Worm (Caenorhabditis elegans) whole organism, late embryonic: ENCODE results near the gene tmc-2.

Source experiments
- C08G9.2 ChIP-seq: sonication (generic microtip); optimal IDR thresholded peaks from 2 replicates; lab custom pipeline; 2016; ENCODE audit warnings: mild to moderate bottlenecking, missing genetic modification characterization, moderate library complexity, missing compliant biosample characterization
- C38D4.7 ChIP-seq: fragments of 200-800 bp; sonication (Bioruptor generic); optimal IDR thresholded peaks from 2 replicates; lab custom pipeline; 2018; ENCODE audit warnings: mild to moderate bottlenecking, missing genetic modification characterization, moderate library complexity, missing compliant biosample characterization
- F13H6.1 ChIP-seq: sonication (generic microtip); optimal IDR thresholded peaks from 2 replicates; lab custom pipeline; 2016; ENCODE audit warnings: missing genetic modification characterization, missing compliant biosample characterization
- K09A11.1 ChIP-seq: sonication (generic microtip); optimal IDR thresholded peaks from 2 replicates; lab custom pipeline; 2017; ENCODE audit warnings: antibody characterized with exemption, mild to moderate bottlenecking, missing genetic modification characterization, missing compliant biosample characterization; ENCODE audit not compliant: insufficient read depth
- T23F11.4 ChIP-seq: fragments of 200-800 bp; sonication (Bioruptor generic); optimal IDR thresholded peaks from 2 replicates; lab custom pipeline; 2018; ENCODE audit warnings: mild to moderate bottlenecking, missing genetic modification characterization, missing compliant biosample characterization
- Y22D7AL.16 ChIP-seq: sonication (generic microtip); optimal IDR thresholded peaks from 2 replicates; lab custom pipeline; 2016; ENCODE audit warnings: missing genetic modification characterization, missing compliant biosample characterization
- ahr-1 ChIP-seq: sonication (generic microtip); optimal IDR thresholded peaks from 2 replicates; lab custom pipeline; 2016; ENCODE audit warnings: missing genetic modification characterization, missing compliant biosample characterization
- ama-1 ChIP-seq: fragments of 150-350 bp; optimal IDR thresholded peaks from 2 replicates; lab custom pipeline; 2014
- ceh-14 ChIP-seq: sonication (generic microtip); optimal IDR thresholded peaks from 2 replicates; lab custom pipeline; 2016; ENCODE audit warnings: missing genotype, missing genetic modification characterization, missing compliant biosample characterization
- ceh-18 ChIP-seq: sonication (generic microtip); optimal IDR thresholded peaks from 2 replicates; lab custom pipeline; 2016; ENCODE audit warnings: missing genetic modification characterization, missing compliant biosample characterization
- ceh-2 ChIP-seq: sonication (generic microtip); optimal IDR thresholded peaks from 2 replicates; lab custom pipeline; 2016; ENCODE audit warnings: missing genotype, missing genetic modification characterization, missing compliant biosample characterization
- ceh-22 ChIP-seq: sonication (generic microtip); optimal IDR thresholded peaks from 2 replicates; lab custom pipeline; 2017; ENCODE audit warnings: missing biosample characterization, missing genetic modification characterization
- ceh-24 ChIP-seq: sonication (generic microtip); optimal IDR thresholded peaks from 2 replicates; lab custom pipeline; 2016; ENCODE audit warnings: mild to moderate bottlenecking, missing genetic modification characterization, missing compliant biosample characterization
- ceh-30 ChIP-seq: fragments of 150-350 bp; optimal IDR thresholded peaks from 2 replicates; lab custom pipeline; 2014; ENCODE audit warnings: missing biosample characterization, missing genetic modification characterization
- ceh-31 ChIP-seq: sonication (generic microtip); optimal IDR thresholded peaks from 2 replicates; lab custom pipeline; 2016; ENCODE audit warnings: missing genetic modification characterization, missing compliant biosample characterization
- ceh-34 ChIP-seq: sonication (generic microtip); optimal IDR thresholded peaks from 2 replicates; lab custom pipeline; 2016; ENCODE audit warnings: mild to moderate bottlenecking, missing genetic modification characterization, missing compliant biosample characterization
- ceh-45 ChIP-seq: fragments of 200-800 bp; sonication (Bioruptor generic); IDR thresholded peaks from 2 replicates; pipeline ENCODE4 v1.3.6; 2022; ENCODE audit warnings: missing genetic modification reagents, missing genetic modification characterization, missing compliant biosample characterization
- ceh-48 ChIP-seq: sonication (generic microtip); optimal IDR thresholded peaks from 2 replicates; lab custom pipeline; 2016; ENCODE audit warnings: missing genetic modification characterization, inconsistent platforms, missing compliant biosample characterization
- ceh-6 ChIP-seq: fragments of 200-800 bp; sonication (Bioruptor generic); optimal IDR thresholded peaks from 2 replicates; lab custom pipeline; 2018; ENCODE audit warnings: mild to moderate bottlenecking, missing genetic modification characterization, missing compliant biosample characterization
- dve-1 ChIP-seq: sonication (generic microtip); optimal IDR thresholded peaks from 2 replicates; lab custom pipeline; 2017; ENCODE audit warnings: antibody characterized with exemption, mild to moderate bottlenecking, missing genetic modification characterization, missing compliant biosample characterization
- elt-4 ChIP-seq: sonication (generic microtip); optimal IDR thresholded peaks from 2 replicates; lab custom pipeline; 2016; ENCODE audit warnings: missing genetic modification characterization, missing compliant biosample characterization
- ets-4 ChIP-seq: sonication (generic microtip); optimal IDR thresholded peaks from 2 replicates; lab custom pipeline; 2016; ENCODE audit warnings: missing genetic modification characterization, missing compliant biosample characterization
- eyg-1 ChIP-seq: sonication (generic microtip); optimal IDR thresholded peaks from 2 replicates; lab custom pipeline; 2016; ENCODE audit warnings: missing genotype, missing genetic modification characterization, missing compliant biosample characterization
- fax-1 ChIP-seq: sonication (generic microtip); optimal IDR thresholded peaks from 2 replicates; lab custom pipeline; 2016; ENCODE audit warnings: missing genotype, missing genetic modification characterization, missing compliant biosample characterization
- fkh-10 ChIP-seq: fragments of 150-350 bp; optimal IDR thresholded peaks from 2 replicates; lab custom pipeline; 2014; ENCODE audit warnings: missing biosample characterization, missing genetic modification reagents, missing genetic modification characterization
- fkh-6 ChIP-seq: sonication (generic microtip); optimal IDR thresholded peaks from 2 replicates; lab custom pipeline; 2016; ENCODE audit warnings: missing genetic modification characterization, missing compliant biosample characterization
- gmeb-2 ChIP-seq: sonication (generic microtip); optimal IDR thresholded peaks from 2 replicates; lab custom pipeline; 2016; ENCODE audit warnings: missing genetic modification characterization, inconsistent platforms, missing compliant biosample characterization
- hlh-13 ChIP-seq: fragments of 200-800 bp; sonication (Bioruptor generic); optimal IDR thresholded peaks from 2 replicates; lab custom pipeline; 2018; ENCODE audit warnings: mild to moderate bottlenecking, missing genetic modification characterization, missing compliant biosample characterization
- hlh-15 ChIP-seq: sonication (generic microtip); optimal IDR thresholded peaks from 2 replicates; lab custom pipeline; 2016; ENCODE audit warnings: missing genetic modification characterization, missing compliant biosample characterization
- hlh-6 ChIP-seq: sonication (generic microtip); optimal IDR thresholded peaks from 2 replicates; lab custom pipeline; 2016; ENCODE audit warnings: missing genotype, missing genetic modification characterization, missing compliant biosample characterization
- hlh-8 ChIP-seq: sonication (generic microtip); optimal IDR thresholded peaks from 2 replicates; lab custom pipeline; 2016; ENCODE audit warnings: missing genotype, missing genetic modification characterization, missing compliant biosample characterization
- lim-6 ChIP-seq: sonication (generic microtip); optimal IDR thresholded peaks from 2 replicates; lab custom pipeline; 2016; ENCODE audit warnings: missing genetic modification characterization, missing compliant biosample characterization
- lin-11 ChIP-seq: fragments of 200-800 bp; sonication (Bioruptor generic); optimal IDR thresholded peaks from 2 replicates; lab custom pipeline; 2018; ENCODE audit warnings: mild to moderate bottlenecking, missing genetic modification characterization, missing compliant biosample characterization
- madf-2 ChIP-seq: sonication (generic microtip); optimal IDR thresholded peaks from 2 replicates; lab custom pipeline; 2017; ENCODE audit warnings: missing genetic modification characterization, missing compliant biosample characterization
- nhr-11 ChIP-seq: fragments of 150-350 bp; optimal IDR thresholded peaks from 2 replicates; lab custom pipeline; 2014; ENCODE audit warnings: missing biosample characterization, missing genetic modification characterization
- nhr-232 ChIP-seq: sonication (generic microtip); optimal IDR thresholded peaks from 2 replicates; lab custom pipeline; 2016; ENCODE audit warnings: missing genetic modification characterization, missing compliant biosample characterization
- odd-2 ChIP-seq: sonication (generic microtip); optimal IDR thresholded peaks from 2 replicates; lab custom pipeline; 2017; ENCODE audit warnings: antibody characterized with exemption, mild to moderate bottlenecking, missing genetic modification characterization, missing compliant biosample characterization
- pag-3 ChIP-seq: sonication (generic microtip); optimal IDR thresholded peaks from 2 replicates; lab custom pipeline; 2016; ENCODE audit warnings: missing compliant biosample characterization, missing genetic modification characterization, borderline replicate concordance
- pat-9 ChIP-seq: fragments of 200-800 bp; sonication (Bioruptor generic); optimal IDR thresholded peaks from 2 replicates; lab custom pipeline; 2018; ENCODE audit warnings: mild to moderate bottlenecking, missing genetic modification characterization, moderate library complexity, missing compliant biosample characterization
- pax-1 ChIP-seq: fragments of 150-350 bp; optimal IDR thresholded peaks from 2 replicates; lab custom pipeline; 2014; ENCODE audit warnings: missing biosample characterization, missing genetic modification characterization
- pha-2 ChIP-seq: sonication (generic microtip); optimal IDR thresholded peaks from 2 replicates; lab custom pipeline; 2017; ENCODE audit warnings: mild to moderate bottlenecking, missing genetic modification characterization, missing compliant biosample characterization
- pqm-1 ChIP-seq: sonication (generic microtip); optimal IDR thresholded peaks from 2 replicates; lab custom pipeline; 2016; ENCODE audit warnings: missing genetic modification characterization, missing compliant biosample characterization
- pros-1 ChIP-seq: fragments of 150-350 bp; optimal IDR thresholded peaks from 2 replicates; lab custom pipeline; 2014; ENCODE audit warnings: missing biosample characterization, missing genetic modification reagents, missing genetic modification characterization
- sdc-2 ChIP-seq: sonication (generic microtip); optimal IDR thresholded peaks from 2 replicates; lab custom pipeline; 2016; ENCODE audit warnings: missing genotype, missing genetic modification characterization, missing compliant biosample characterization
- sox-4 ChIP-seq: sonication (generic microtip); optimal IDR thresholded peaks from 2 replicates; lab custom pipeline; 2017; ENCODE audit warnings: mild to moderate bottlenecking, missing genetic modification characterization, inconsistent platforms, missing compliant biosample characterization
- syd-9 ChIP-seq: sonication (generic microtip); optimal IDR thresholded peaks from 2 replicates; lab custom pipeline; 2016; ENCODE audit warnings: mild to moderate bottlenecking, missing genetic modification characterization, moderate library complexity, missing compliant biosample characterization
- tbx-7 ChIP-seq: sonication (generic microtip); optimal IDR thresholded peaks from 2 replicates; lab custom pipeline; 2016; ENCODE audit warnings: missing genotype, missing genetic modification characterization, missing compliant biosample characterization
- unc-3 ChIP-seq, 2 experiments: fragments of 200-800 bp in 1 of 2; sonication (Bioruptor generic) in 1 of 2; sonication (generic microtip) in 1 of 2; conservative IDR thresholded peaks in 1 of 2; optimal IDR thresholded peaks in 1 of 2; 2 replicates each; pipeline versions ENCODE4 v1.3.6 to Lab custom; 2016 to 2022; ENCODE audit warnings: missing compliant biosample characterization in 2 of 2, missing genetic modification characterization in 2 of 2, missing genetic modification reagents in 1 of 2
- unc-86 ChIP-seq: sonication (generic microtip); optimal IDR thresholded peaks from 2 replicates; lab custom pipeline; 2016; ENCODE audit warnings: missing genetic modification characterization, missing compliant biosample characterization
- zip-5 ChIP-seq: sonication (generic microtip); optimal IDR thresholded peaks from 2 replicates; lab custom pipeline; 2016; ENCODE audit warnings: missing genetic modification characterization, missing compliant biosample characterization
- ztf-16 ChIP-seq: sonication (generic microtip); optimal IDR thresholded peaks from 2 replicates; lab custom pipeline; 2017; ENCODE audit warnings: missing genetic modification characterization, missing compliant biosample characterization

The tmc-2 gene

ce11 chrX:9336227-9336626 is 32.7 kb downstream of the tmc-2 start:
- TF ChIP-seq C08G9.2 (tag; lab: Kevin White, UChicago): no peak
- TF ChIP-seq hlh-8 (tag; lab: Kevin White, UChicago): no peak
- TF ChIP-seq ceh-45 (GFP tag; lab: Robert Waterston, UW): no peak
- TF ChIP-seq C38D4.7 (GFP tag; lab: Kevin White, UChicago): no peak
- TF ChIP-seq pax-1: no peak
- no peak for TF ChIP-seq tbx-7 (tag; lab: Kevin White, UChicago)
- no peak for TF ChIP-seq sdc-2 (tag; lab: Kevin White, UChicago)
- no peak for TF ChIP-seq Y22D7AL.16 (tag; lab: Kevin White, UChicago)
- no peak for TF ChIP-seq ama-1 (lab: Kevin White, UChicago)
- no peak for TF ChIP-seq ceh-6 (GFP tag; lab: Kevin White, UChicago)
- no peak for TF ChIP-seq ceh-34 (tag; lab: Kevin White, UChicago)
- no peak for TF ChIP-seq zip-5 (tag; lab: Kevin White, UChicago)
- no peak for TF ChIP-seq pag-3 (tag; lab: Kevin White, UChicago)
- no peak for TF ChIP-seq ceh-18

ce11 chrX:9337832-9338231 is 34.3 kb downstream of the tmc-2 start:
- no peak for TF ChIP-seq tbx-7 (tag; lab: Kevin White, UChicago)
- TF ChIP-seq fax-1: peak; percentile 2
- no peak for TF ChIP-seq ama-1 (lab: Kevin White, UChicago)
- peak; percentile 28 for TF ChIP-seq lim-6 (tag; lab: Kevin White, UChicago)
- peak; percentile 37 for TF ChIP-seq ceh-2 (tag; lab: Kevin White, UChicago)
- TF ChIP-seq syd-9: peak; percentile 19
- TF ChIP-seq lin-11: no peak
- TF ChIP-seq unc-86: peak; percentile 47
- TF ChIP-seq ceh-48: peak; percentile 81
- TF ChIP-seq elt-4 (tag; lab: Kevin White, UChicago): no peak
- TF ChIP-seq gmeb-2: no peak
- no peak for TF ChIP-seq pat-9
- TF ChIP-seq unc-3 (GFP tag; conservative IDR thresholded peaks at IDR 0.05; lab: Robert Waterston, UW): 0 out of 2 replicates have a peak, but pooled peaks have one; percentile 32
- TF ChIP-seq unc-3 (tag; optimal IDR thresholded peaks at IDR 0.05; lab: Kevin White, UChicago): peak; percentile 52
- TF ChIP-seq ceh-22 (tag; lab: Kevin White, UChicago): no peak
- TF ChIP-seq K09A11.1: no peak
- no peak for TF ChIP-seq sox-4 (tag; lab: Kevin White, UChicago)
- TF ChIP-seq ets-4: peak; percentile 24
- TF ChIP-seq eyg-1 (tag; lab: Kevin White, UChicago): no peak
- TF ChIP-seq pha-2 (tag; lab: Kevin White, UChicago): no peak
- no peak for TF ChIP-seq T23F11.4
- no peak for TF ChIP-seq ahr-1
- no peak for TF ChIP-seq nhr-232 (tag; lab: Kevin White, UChicago)
- peak; percentile 22 for TF ChIP-seq fkh-6 (tag; lab: Kevin White, UChicago)
- no peak for TF ChIP-seq dve-1 (tag; lab: Kevin White, UChicago)
- peak; percentile 25 for TF ChIP-seq C08G9.2 (tag; lab: Kevin White, UChicago)
- TF ChIP-seq madf-2 (tag; lab: Kevin White, UChicago): peak; percentile 22
- TF ChIP-seq ceh-30 (tag; lab: Kevin White, UChicago): no peak
- TF ChIP-seq ceh-6 (GFP tag; lab: Kevin White, UChicago): no peak
- no peak for TF ChIP-seq ztf-16 (tag; lab: Kevin White, UChicago)
- TF ChIP-seq nhr-11 (tag; lab: Kevin White, UChicago): no peak
- no peak for TF ChIP-seq ceh-24
- peak; percentile 62 for TF ChIP-seq pros-1 (tag; lab: Kevin White, UChicago)
- peak; percentile 3 for TF ChIP-seq pqm-1 (tag; lab: Kevin White, UChicago)
- peak; percentile 89 for TF ChIP-seq ceh-31
- TF ChIP-seq hlh-15 (tag; lab: Kevin White, UChicago): no peak
- TF ChIP-seq ceh-34 (tag; lab: Kevin White, UChicago): peak; percentile 86
- TF ChIP-seq ceh-14: peak; percentile 35
- no peak for TF ChIP-seq hlh-13 (GFP tag; lab: Kevin White, UChicago)
- no peak for TF ChIP-seq F13H6.1
- no peak for TF ChIP-seq odd-2 (tag; lab: Kevin White, UChicago)
- no peak for TF ChIP-seq hlh-6
- TF ChIP-seq fkh-10 (GFP tag; lab: Kevin White, UChicago): peak; percentile 55
